Worm (Caenorhabditis elegans) whole organism, L2 larva: Measurements from ENCODE around the gene slc-46A.
A peak's percentile ranks its signal among the peaks of the same experiment; 100 is the strongest.

Experiments
- R02D3.7 ChIP-seq: fragments of 150-350 bp; optimal IDR thresholded peaks from 2 replicates; lab custom pipeline; 2014; ENCODE audit warnings: missing biosample characterization, missing genetic modification characterization
- ZK546.5 ChIP-seq: sonication (generic microtip); optimal IDR thresholded peaks from 2 replicates; lab custom pipeline; 2017; ENCODE audit warnings: missing biosample characterization, missing genetic modification characterization
- aly-2 ChIP-seq: fragments of 150-350 bp; optimal IDR thresholded peaks from 2 replicates; lab custom pipeline; 2014; ENCODE audit warnings: missing biosample characterization, missing genetic modification characterization
- blmp-1 ChIP-seq: sonication (generic microtip); optimal IDR thresholded peaks from 2 replicates; lab custom pipeline; 2017; ENCODE audit warnings: missing genetic modification characterization, mild to moderate bottlenecking, missing compliant biosample characterization, antibody characterized with exemption, moderate library complexity; ENCODE audit not compliant: insufficient read depth
- crh-2 ChIP-seq: sonication (generic microtip); optimal IDR thresholded peaks from 2 replicates; lab custom pipeline; 2017; ENCODE audit warnings: missing biosample characterization, missing genetic modification characterization
- dmd-4 ChIP-seq: sonication (generic microtip); optimal IDR thresholded peaks from 2 replicates; lab custom pipeline; 2017; ENCODE audit warnings: missing biosample characterization, missing genetic modification characterization
- elt-1 ChIP-seq: fragments of 150-350 bp; optimal IDR thresholded peaks from 2 replicates; lab custom pipeline; 2014; ENCODE audit warnings: missing biosample characterization, missing genetic modification characterization
- fos-1 ChIP-seq: fragments of 150-350 bp; optimal IDR thresholded peaks from 2 replicates; lab custom pipeline; 2014; ENCODE audit warnings: missing biosample characterization, missing genetic modification characterization
- gmeb-1 ChIP-seq: fragments of 150-350 bp; optimal IDR thresholded peaks from 2 replicates; lab custom pipeline; 2014; ENCODE audit warnings: missing biosample characterization, missing genetic modification characterization
- lin-11 ChIP-seq: fragments of 150-350 bp; sonication (generic microtip); optimal IDR thresholded peaks from 2 replicates; lab custom pipeline; 2014; ENCODE audit warnings: missing biosample characterization, missing genetic modification characterization, inconsistent platforms, mixed read lengths
- lin-13 ChIP-seq: fragments of 150-350 bp; optimal IDR thresholded peaks from 2 replicates; lab custom pipeline; 2014; ENCODE audit warnings: missing biosample characterization, missing genetic modification reagents, missing genetic modification characterization
- lin-39 ChIP-seq: fragments of 150-350 bp; optimal IDR thresholded peaks from 2 replicates; lab custom pipeline; 2014; ENCODE audit warnings: missing biosample characterization, missing genetic modification reagents, missing genetic modification characterization
- lsy-2 ChIP-seq, 2 experiments: fragments of 150-350 bp in 1 of 2; sonication (generic microtip) in 1 of 2; optimal IDR thresholded peaks; 2 replicates each; lab custom pipeline; 2014 to 2017; ENCODE audit warnings: missing biosample characterization in 2 of 2, missing genetic modification characterization in 2 of 2
- mab-5 ChIP-seq: fragments of 150-350 bp; optimal IDR thresholded peaks from 2 replicates; lab custom pipeline; 2014; ENCODE audit warnings: missing biosample characterization, missing genetic modification characterization
- mbf-1 ChIP-seq: sonication (generic microtip); optimal IDR thresholded peaks from 2 replicates; lab custom pipeline; 2017; ENCODE audit warnings: missing biosample characterization, missing genetic modification characterization
- mdl-1 ChIP-seq, 2 experiments: fragments of 150-350 bp in 1 of 2; sonication (generic microtip) in 1 of 2; optimal IDR thresholded peaks; 2 replicates each; lab custom pipeline; 2017; ENCODE audit warnings: missing biosample characterization in 2 of 2, missing genetic modification characterization in 2 of 2
- nhr-11 ChIP-seq: fragments of 150-350 bp; optimal IDR thresholded peaks from 2 replicates; lab custom pipeline; 2014; ENCODE audit warnings: missing biosample characterization, missing genetic modification characterization
- nhr-129 ChIP-seq: fragments of 150-350 bp; optimal IDR thresholded peaks from 2 replicates; lab custom pipeline; 2014; ENCODE audit warnings: missing biosample characterization, missing genetic modification characterization
- nhr-23 ChIP-seq: fragments of 150-350 bp; optimal IDR thresholded peaks from 2 replicates; lab custom pipeline; 2014; ENCODE audit warnings: missing biosample characterization, missing genetic modification reagents, missing genetic modification characterization
- nhr-25 ChIP-seq: fragments of 150-350 bp; sonication (generic microtip); optimal IDR thresholded peaks from 3 replicates; lab custom pipeline; 2014; ENCODE audit warnings: missing biosample characterization, missing genetic modification characterization
- peb-1 ChIP-seq: fragments of 150-350 bp; optimal IDR thresholded peaks from 2 replicates; lab custom pipeline; 2014; ENCODE audit warnings: missing biosample characterization, missing genetic modification characterization
- sem-4 ChIP-seq: fragments of 150-350 bp; optimal IDR thresholded peaks from 2 replicates; lab custom pipeline; 2014; ENCODE audit warnings: missing biosample characterization, missing genetic modification reagents, missing genetic modification characterization
- skn-1 ChIP-seq: sonication (generic microtip); optimal IDR thresholded peaks from 2 replicates; lab custom pipeline; 2017; ENCODE audit warnings: missing biosample characterization, missing genetic modification characterization
- sma-3 ChIP-seq: sonication (generic microtip); optimal IDR thresholded peaks from 2 replicates; lab custom pipeline; 2016; ENCODE audit warnings: missing genetic modification reagents, missing genetic modification characterization, missing compliant biosample characterization
- sma-9 ChIP-seq, 2 experiments: fragments of 150-350 bp in 1 of 2; sonication (generic microtip) in 1 of 2; optimal IDR thresholded peaks; 2 replicates each; lab custom pipeline; 2014 to 2016; ENCODE audit warnings: missing genetic modification characterization in 2 of 2, mild to moderate bottlenecking in 1 of 2, missing biosample characterization in 1 of 2, missing compliant biosample characterization in 1 of 2, missing genetic modification reagents in 1 of 2, moderate library complexity in 1 of 2
- snpc-4 ChIP-seq: fragments of 150-350 bp; optimal IDR thresholded peaks from 2 replicates; lab custom pipeline; 2014; ENCODE audit warnings: missing biosample characterization, missing genetic modification characterization
- unc-39 ChIP-seq: fragments of 150-350 bp; optimal IDR thresholded peaks from 2 replicates; lab custom pipeline; 2014; ENCODE audit warnings: missing biosample characterization, missing genetic modification characterization
- unc-55 ChIP-seq: fragments of 150-350 bp; sonication (generic microtip); optimal IDR thresholded peaks from 3 replicates; lab custom pipeline; 2014; ENCODE audit warnings: missing biosample characterization, missing genetic modification reagents, missing genetic modification characterization
- unc-62 ChIP-seq: fragments of 150-350 bp; optimal IDR thresholded peaks from 2 replicates; lab custom pipeline; 2014; ENCODE audit warnings: missing biosample characterization, missing genetic modification reagents, missing genetic modification characterization
- zag-1 ChIP-seq: fragments of 150-350 bp; optimal IDR thresholded peaks from 2 replicates; lab custom pipeline; 2014; ENCODE audit warnings: missing biosample characterization, missing genetic modification characterization
- ztf-4 ChIP-seq: fragments of 150-350 bp; optimal IDR thresholded peaks from 2 replicates; lab custom pipeline; 2014; ENCODE audit warnings: missing biosample characterization, missing genetic modification characterization

slc-46A gene

ce11 chrIV:5337649-5338048, 18.6 kb downstream of the slc-46A start:
- peak; percentile 4 for TF ChIP-seq crh-2 (tag; lab: Kevin White, UChicago)
- peak; percentile 4 for TF ChIP-seq nhr-25 (tag; lab: Kevin White, UChicago)
- TF ChIP-seq sma-9 (GFP tag; optimal IDR thresholded peaks at IDR 0.05; lab: Kevin White, UChicago): peak; percentile 8
- no peak for TF ChIP-seq sma-9 (tag; optimal IDR thresholded peaks at IDR 0.05; lab: Kevin White, UChicago)
- TF ChIP-seq sma-3: peak; percentile 18
- no peak for TF ChIP-seq mbf-1
- TF ChIP-seq unc-55 (GFP tag; lab: Kevin White, UChicago): no peak
- TF ChIP-seq blmp-1 (tag; lab: Kevin White, UChicago): peak; percentile 3

ce11 chrIV:5339255-5339654, 20.2 kb downstream of the slc-46A start, which contains the start of gene Y4C6B.2:
Y4C6B.2 (plus strand) TSS chrIV:5339574.
- no peak for TF ChIP-seq dmd-4 (tag; lab: Kevin White, UChicago)
- no peak for TF ChIP-seq lin-39 (tag; lab: Kevin White, UChicago)
- TF ChIP-seq nhr-11 (tag; lab: Kevin White, UChicago): no peak
- TF ChIP-seq nhr-23: no peak
- TF ChIP-seq sma-3: no peak
- no peak for TF ChIP-seq nhr-129
- no peak for TF ChIP-seq skn-1 (tag; lab: Kevin White, UChicago)
- TF ChIP-seq aly-2 (tag; lab: Kevin White, UChicago): no peak
- TF ChIP-seq lsy-2 (tag; optimal IDR thresholded peaks at IDR 0.05; lab: Kevin White, UChicago): no peak
- TF ChIP-seq ZK546.5 (tag; lab: Kevin White, UChicago): no peak
- TF ChIP-seq, all 48 proteins: peak for 0

ce11 chrIV:5344168-5344567, 25.1 kb downstream of the slc-46A start:
- TF ChIP-seq lsy-2 (tag; optimal IDR thresholded peaks at IDR 0.05; lab: Kevin White, UChicago) (no peak), lin-13 (GFP tag; lab: Kevin White, UChicago) (peak; percentile 24), crh-2 (tag; lab: Kevin White, UChicago) (peak; percentile 48), sma-3 (peak; percentile 60), sem-4 (tag; lab: Kevin White, UChicago) (no peak), ztf-4 (tag; lab: Kevin White, UChicago) (no peak), fos-1 (peak; percentile 13), unc-39 (no peak)
- TF ChIP-seq, all 48 proteins: peak for 4

- TF ChIP-seq fos-1: peak; percentile 68
Observed at ce11 chrIV:5350480-5351193, 31.6 kb downstream of the slc-46A start, which contains the start of gene gba-4. gba-4 (minus strand) TSS chrIV:5350897.

- no peak for TF ChIP-seq lin-11 (tag; lab: Kevin White, UChicago)
- no peak for TF ChIP-seq unc-55 (GFP tag; lab: Kevin White, UChicago)
- no peak for TF ChIP-seq snpc-4
- no peak for TF ChIP-seq gmeb-1 (tag; lab: Kevin White, UChicago)
Observed at ce11 chrIV:5353364-5353763, 34.3 kb downstream of the slc-46A start, which contains the start of gene Y4C6B.7. Y4C6B.7 (minus strand) TSS chrIV:5353464.

DNA sequence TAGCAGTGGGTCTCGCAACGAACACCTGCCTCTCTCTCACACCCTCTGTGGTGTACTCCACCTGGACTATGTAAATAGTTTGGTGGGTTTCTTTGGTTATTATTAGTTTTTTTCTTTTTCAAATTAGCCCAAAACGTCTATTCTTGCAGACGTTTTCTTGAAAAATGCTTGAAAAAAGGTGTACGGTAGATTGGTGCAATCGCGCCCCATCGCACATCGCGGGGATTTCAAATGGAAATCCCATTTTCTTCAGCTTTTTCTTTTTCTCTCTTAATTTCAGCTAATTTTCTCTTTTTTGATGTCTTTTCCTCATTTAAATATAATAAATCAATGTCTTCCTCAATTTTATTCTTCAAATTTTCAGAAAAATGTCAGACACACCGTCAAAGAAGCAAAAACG, 35.1 kb downstream of the slc-46A start, which contains the start of gene Y4C6B.1:
TSS of gene Y4C6B.1 (plus strand) at position 365 of the 400 bp plus-strand sequence.
- TF ChIP-seq unc-55 (GFP tag; lab: Kevin White, UChicago) (peak; percentile 16), R02D3.7 (tag; lab: Kevin White, UChicago) (no peak), lsy-2 (tag; optimal IDR thresholded peaks at IDR 0.05; lab: Kevin White, UChicago) (peak in 1 of 2 experiments; percentile 87)

ce11 chrIV:5354564-5354963, 35.5 kb downstream of the slc-46A start:
- no peak for TF ChIP-seq zag-1 (tag; lab: Kevin White, UChicago)

DNA sequence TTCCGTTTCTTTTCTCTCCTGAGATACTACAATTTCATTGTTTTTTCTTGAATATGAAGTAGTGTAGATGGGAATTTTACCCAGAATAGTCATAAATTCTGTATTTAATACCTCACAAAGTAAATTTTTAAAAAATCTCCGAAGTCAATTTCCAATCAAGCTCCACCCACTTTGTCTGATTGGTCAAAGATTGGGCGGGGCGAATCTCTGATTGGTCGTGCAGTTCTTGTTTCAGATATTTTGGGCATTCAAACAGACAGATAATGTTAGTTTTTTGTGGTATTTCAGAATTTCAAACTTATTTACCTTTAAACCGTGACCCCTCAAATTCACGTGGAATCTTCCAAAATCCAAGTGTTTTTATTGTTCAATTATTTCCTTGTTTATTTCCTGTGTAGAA, 41.5 kb downstream of the slc-46A start, which contains the start of gene F41H10.5:
TSS of gene F41H10.5 (plus strand) at position 375 of the 400 bp plus-strand sequence.
- TF ChIP-seq unc-62 (GFP tag; lab: Kevin White, UChicago) (no peak), elt-1 (no peak), nhr-11 (tag; lab: Kevin White, UChicago) (no peak), mab-5 (tag; lab: Kevin White, UChicago) (no peak), lin-13 (GFP tag; lab: Kevin White, UChicago) (no peak), mdl-1 (tag; optimal IDR thresholded peaks at IDR 0.05; lab: Kevin White, UChicago) (no peak), peb-1 (no peak), lin-11 (tag; lab: Kevin White, UChicago) (no peak), gmeb-1 (tag; lab: Kevin White, UChicago) (no peak)
